Fruit fly (Drosophila melanogaster) ovary, adult (tissue): ENCODE measurements around the gene CG14515.
A peak's percentile ranks its signal among the peaks of the same experiment; 100 is the strongest.

ENCODE experiments used
- CG17801 ChIP-seq: fragments of 200-800 bp; optimal IDR thresholded peaks from 2 replicates; lab custom pipeline; 2019; ENCODE audit warnings: missing biosample characterization, mild to moderate bottlenecking, missing genetic modification characterization, moderate library complexity; ENCODE audit not compliant: partially characterized antibody

CG14515 gene

DNA sequence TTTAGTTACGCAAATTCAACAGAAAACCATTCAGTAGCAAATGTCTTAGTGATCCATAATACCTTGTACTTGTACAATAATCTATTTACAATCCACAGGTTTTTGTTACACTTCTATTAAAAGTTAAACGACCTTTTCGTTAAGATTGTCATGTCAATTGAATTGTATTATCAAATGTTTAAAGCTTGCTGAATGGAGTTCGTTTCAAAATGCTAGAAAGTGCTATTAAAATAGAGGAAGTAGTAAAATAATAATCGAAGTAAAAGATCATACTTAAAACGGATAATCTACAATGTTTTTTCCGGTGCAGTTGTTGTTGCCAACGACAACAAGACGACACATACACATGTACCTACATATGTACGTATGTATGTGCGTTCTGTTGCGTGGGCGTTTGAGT lies 20.6 kb downstream of the CG14515 start:
- no peak for TF ChIP-seq CG17801 (GFP tag; lab: Kevin White, UChicago)

- TF ChIP-seq CG17801 (GFP tag; lab: Kevin White, UChicago), result peak; percentile 94
Measured at dm6 chr3R:29219948-29220347, 22.6 kb downstream of the CG14515 start, which contains the start of gene eEF1gamma. Gene eEF1gamma (plus strand): TSS chr3R:29220172.

DNA sequence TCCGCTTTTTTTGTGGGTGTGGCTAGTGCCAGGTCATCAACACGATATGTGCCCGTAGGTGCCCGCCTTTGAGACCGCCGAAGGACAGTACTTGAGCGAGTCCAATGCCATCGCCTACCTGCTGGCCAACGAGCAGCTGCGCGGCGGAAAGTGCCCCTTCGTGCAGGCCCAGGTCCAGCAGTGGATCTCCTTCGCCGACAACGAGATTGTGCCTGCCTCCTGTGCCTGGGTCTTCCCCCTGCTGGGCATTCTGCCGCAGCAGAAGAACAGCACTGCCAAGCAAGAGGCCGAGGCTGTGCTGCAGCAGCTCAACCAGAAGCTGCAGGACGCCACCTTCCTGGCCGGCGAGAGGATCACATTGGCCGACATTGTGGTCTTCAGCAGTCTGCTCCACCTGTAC lies 23.2 kb downstream of the CG14515 start:
- TF ChIP-seq CG17801 (GFP tag; lab: Kevin White, UChicago), result no peak

DNA sequence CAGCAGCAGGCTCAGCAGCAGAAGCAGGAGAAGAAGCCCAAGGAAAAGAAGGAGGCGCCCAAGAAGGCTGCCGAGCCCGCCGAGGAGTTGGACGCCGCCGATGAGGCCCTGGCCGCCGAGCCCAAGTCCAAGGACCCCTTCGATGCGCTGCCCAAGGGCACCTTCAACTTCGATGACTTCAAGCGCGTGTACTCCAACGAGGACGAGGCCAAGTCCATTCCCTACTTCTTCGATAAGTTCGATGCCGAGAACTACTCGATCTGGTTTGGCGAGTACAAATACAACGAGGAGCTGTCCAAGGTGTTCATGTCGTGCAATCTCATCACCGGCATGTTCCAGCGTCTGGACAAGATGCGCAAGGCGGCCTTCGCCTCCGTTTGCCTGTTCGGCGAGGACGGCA lies 23.8 kb downstream of the CG14515 start:
- no peak for TF ChIP-seq CG17801 (GFP tag; lab: Kevin White, UChicago)

dm6 chr3R:29222891-29223842 lies 25.8 kb downstream of the CG14515 start, which contains the start of the genes Cisd2 and Brd8:
Gene Cisd2 (minus strand): TSS chr3R:29223428.
Gene Brd8 (plus strand): TSS chr3R:29223485.
- peak; percentile 64 for TF ChIP-seq CG17801 (GFP tag; lab: Kevin White, UChicago)

DNA sequence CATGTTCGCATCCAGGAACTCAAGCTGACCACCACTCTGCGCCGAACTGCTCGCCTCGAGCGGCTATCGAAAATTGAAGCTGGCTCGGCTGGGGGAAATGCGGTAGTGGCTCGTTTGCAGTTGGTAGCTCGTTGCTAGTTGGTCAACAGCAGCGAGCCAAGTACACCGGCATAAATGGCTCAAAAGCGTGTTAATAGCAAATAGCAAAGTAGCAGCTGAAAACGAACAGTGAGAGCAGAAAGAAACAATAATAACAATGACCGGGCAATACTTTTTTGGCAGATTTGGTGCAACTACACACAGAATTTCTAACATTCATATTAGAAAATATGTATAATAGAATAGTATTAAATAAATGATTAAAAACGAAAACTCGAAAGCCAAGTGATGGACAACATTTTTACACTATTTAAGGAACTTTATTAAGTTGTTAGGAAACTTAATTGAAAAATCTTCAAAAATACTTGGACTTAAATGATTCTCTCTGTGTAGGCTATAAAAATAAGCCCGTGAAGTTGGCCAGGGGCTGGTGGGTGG lies 30.4 kb downstream of the CG14515 start, which contains the start of gene CG14507:
Gene CG14507, minus strand, starts transcription at position 51 of the 537 bp plus-strand sequence.
- TF ChIP-seq CG17801 (GFP tag; lab: Kevin White, UChicago), result no peak

DNA sequence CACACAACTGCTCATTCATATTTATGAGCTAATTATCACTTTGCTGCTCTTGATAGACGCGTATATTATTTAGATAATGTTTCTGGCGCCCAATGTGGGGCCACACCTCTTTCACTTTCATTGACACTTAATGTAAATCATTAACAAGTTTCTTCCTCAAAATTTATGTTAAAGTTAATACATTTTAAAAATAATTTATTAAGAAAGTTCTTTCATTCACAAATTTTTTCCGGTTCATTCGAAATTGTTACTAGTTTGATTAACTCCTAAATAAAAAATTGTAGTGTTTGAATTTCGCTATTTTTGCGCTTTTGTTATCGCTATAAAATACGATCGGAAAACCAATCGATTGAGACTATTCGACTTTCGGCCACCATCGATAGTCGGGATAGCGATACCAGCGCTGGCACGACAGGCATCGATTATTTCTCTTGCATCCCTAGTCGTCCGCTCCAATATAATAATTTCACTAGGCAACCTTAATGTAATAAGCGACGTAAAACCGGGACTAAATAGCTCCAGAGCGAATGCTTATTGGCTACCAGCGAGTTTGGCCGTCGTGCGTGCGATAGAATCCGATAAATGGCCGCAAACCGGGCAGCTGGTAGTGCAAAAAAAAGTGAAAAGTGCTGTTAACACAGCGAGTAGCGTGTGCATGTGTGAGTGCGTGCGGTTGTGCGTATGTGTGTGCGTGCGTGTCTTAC lies 31.5 kb downstream of the CG14515 start, which contains the start of gene Usp1:
Gene Usp1, plus strand, starts transcription at position 417 of the 704 bp plus-strand sequence.
- TF ChIP-seq CG17801 (GFP tag; lab: Kevin White, UChicago), result peak; percentile 40

DNA sequence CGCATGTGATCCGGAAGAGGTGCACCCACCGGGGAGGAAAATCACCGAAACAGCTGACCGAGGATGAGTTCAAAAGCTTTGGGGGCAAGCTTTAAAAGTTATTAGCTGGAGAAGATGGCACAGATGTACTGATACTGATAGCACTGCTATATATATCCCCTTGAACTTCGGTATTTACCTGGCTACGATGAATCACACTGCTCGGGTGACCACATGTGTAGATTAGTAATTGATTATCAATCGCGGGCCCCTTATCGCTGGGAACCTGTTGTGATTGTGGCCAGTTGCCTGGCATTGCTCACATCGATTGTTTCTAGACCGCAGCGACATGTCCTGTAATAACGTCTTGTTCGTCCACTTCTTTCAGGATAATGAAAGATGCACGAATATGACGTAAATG lies 32.6 kb downstream of the CG14515 start:
- no peak for TF ChIP-seq CG17801 (GFP tag; lab: Kevin White, UChicago)

DNA sequence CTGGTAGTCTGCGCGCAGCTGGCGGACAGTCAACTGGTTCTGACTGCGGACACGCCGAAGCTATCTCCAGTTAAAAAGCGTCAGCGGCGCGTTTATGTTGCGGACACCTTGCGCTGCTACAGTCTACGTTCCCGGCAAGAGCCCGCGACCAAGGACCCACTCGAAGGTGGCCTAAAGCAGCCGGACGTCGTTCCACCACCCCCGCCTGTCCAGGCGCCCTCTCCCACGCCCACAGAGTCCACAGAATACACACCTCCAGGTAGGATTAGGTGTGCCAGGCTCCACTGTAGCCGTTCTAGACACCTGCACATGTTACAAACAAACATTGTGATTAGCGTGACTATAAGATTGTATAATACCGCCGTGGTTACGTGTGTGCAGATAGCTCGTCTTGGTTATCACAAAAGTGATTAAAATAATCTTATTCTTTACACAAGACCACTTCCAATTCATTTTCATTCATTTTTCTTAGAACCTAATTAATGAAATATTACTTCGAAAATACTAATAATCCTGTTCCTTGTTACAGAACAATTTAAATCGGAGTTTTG lies 33.3 kb downstream of the CG14515 start:
- TF ChIP-seq CG17801 (GFP tag; lab: Kevin White, UChicago), result no peak

dm6 chr3R:29238623-29239022 lies 41.3 kb downstream of the CG14515 start, which contains the start of gene CG11951:
Gene CG11951 (minus strand): TSS chr3R:29238723.
- no peak for TF ChIP-seq CG17801 (GFP tag; lab: Kevin White, UChicago)

DNA sequence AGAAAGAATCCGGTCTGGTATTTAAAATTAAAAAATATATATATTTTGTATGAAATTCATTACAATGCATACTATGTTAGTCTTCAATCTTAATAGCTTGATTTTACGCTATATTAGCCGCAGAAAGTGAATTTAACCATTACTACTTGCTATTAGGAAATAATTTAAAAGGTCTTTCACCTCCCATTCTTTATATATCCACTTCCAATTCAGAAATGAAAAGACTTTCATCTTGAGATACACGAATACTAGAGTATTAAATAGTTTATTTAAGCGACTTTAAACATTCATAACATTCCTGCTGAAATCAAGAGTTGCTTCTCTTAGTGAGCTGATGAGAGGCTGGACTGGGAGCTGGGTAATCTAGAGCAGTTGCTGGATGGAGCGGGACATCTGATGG lies 47.4 kb downstream of the CG14515 start, which contains the start of gene CG31445:
Gene CG31445, minus strand, starts transcription at position 101 of the 400 bp plus-strand sequence.
- TF ChIP-seq CG17801 (GFP tag; lab: Kevin White, UChicago), result no peak
